Fruit fly (Drosophila melanogaster) whole organism, wandering third instar larva: Measurements from ENCODE around the gene CG13659.

Experiments used
- Dfd ChIP-seq: fragments of >200 bp; optimal IDR thresholded peaks from 2 replicates; lab custom pipeline; 2017; ENCODE audit warnings: missing biosample characterization, missing genetic modification characterization
- N ChIP-seq: fragments of >200 bp; optimal IDR thresholded peaks from 2 replicates; lab custom pipeline; 2018; ENCODE audit warnings: missing biosample characterization, missing external identifiers, missing genetic modification characterization
- h ChIP-seq: fragments of 200-800 bp; sonication (Bioruptor generic); optimal IDR thresholded peaks from 3 replicates; lab custom pipeline; 2016; ENCODE audit warnings: missing biosample characterization, mild to moderate bottlenecking, missing genetic modification characterization
- usp ChIP-seq: fragments of >200 bp; optimal IDR thresholded peaks from 2 replicates; lab custom pipeline; 2017; ENCODE audit warnings: missing biosample characterization, missing genetic modification characterization

- TF ChIP-seq Dfd (GFP tag; lab: Kevin White, UChicago) (no peak), h (GFP tag; lab: Kevin White, UChicago) (peak; percentile 83), N (GFP tag; lab: Kevin White, UChicago) (no peak), usp (GFP tag; lab: Kevin White, UChicago) (no peak)
Measured at dm6 chr3R:25262322-25262761, 38.3 kb upstream of the CG13659 start, which contains the start of the genes Kdsr and CG11858.
